Worm (Caenorhabditis elegans): Measurements from ENCODE around the gene col-141.
A peak's percentile ranks its signal among the peaks of the same experiment; 100 is the strongest.

col-141 gene

DNA sequence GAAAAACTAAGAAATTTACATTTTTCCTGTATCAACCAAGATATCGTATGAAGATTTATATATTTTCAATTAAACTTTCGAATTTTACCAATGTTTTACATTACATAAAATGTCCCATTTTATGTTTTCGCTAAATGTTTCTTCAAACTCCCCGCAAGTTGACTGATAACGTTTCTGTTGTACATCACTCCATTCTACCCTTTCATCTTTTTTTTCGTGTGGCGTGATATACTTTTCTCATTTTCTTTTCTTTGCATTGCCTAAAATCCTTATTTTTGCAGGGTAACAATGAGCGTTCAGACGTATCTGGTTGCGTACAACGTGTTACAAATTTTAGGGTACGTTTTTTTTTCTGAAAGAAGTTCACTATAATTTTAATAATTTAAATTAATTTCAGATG is 9.5 kb downstream of the col-141 start, which contains the start of gene hpo-8:
Gene hpo-8 (plus strand): TSS at position 282 of the 400 bp plus-strand sequence.
- no peak for TF ChIP-seq efl-1 (optimal IDR thresholded peaks at IDR 0.05)
- TF ChIP-seq efl-1 (GFP tag; optimal IDR thresholded peaks at IDR 0.05 in 1 of 2), result peak in 1 of 2 experiments; percentile 89
- no peak for TF ChIP-seq tlp-1 (tag; optimal IDR thresholded peaks at IDR 0.05)

DNA sequence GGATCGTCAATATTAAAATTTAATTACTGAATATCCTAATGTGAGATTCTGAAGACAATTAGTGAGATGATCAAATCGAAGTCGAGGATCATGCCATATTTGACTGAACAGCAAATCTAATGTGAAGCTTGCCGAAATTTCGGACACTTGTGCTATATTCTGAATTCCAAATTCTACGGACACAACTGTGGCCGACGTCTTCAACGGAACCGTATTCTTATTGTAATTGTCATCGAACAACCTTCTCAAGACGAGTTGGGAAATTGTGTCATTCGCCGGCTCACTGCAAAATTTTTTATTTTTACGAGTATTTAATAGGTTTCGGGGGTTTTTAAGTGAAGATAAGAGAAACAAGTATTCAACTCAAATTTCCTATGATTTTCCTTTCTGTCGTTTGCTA is 12.9 kb downstream of the col-141 start, which contains the start of gene T15B7.1:
Gene T15B7.1 (plus strand): TSS at position 301 of the 400 bp plus-strand sequence.
- TF ChIP-seq efl-1 (optimal IDR thresholded peaks at IDR 0.05) (no peak), efl-1 (GFP tag; optimal IDR thresholded peaks at IDR 0.05 in 1 of 2) (peak in 1 of 2 experiments; percentile 25), zip-4 (GFP tag; optimal IDR thresholded peaks at IDR 0.05) (no peak), dsc-1 (tag; optimal IDR thresholded peaks at IDR 0.05) (no peak), elt-2 (tag; optimal IDR thresholded peaks at IDR 0.05) (no peak), lsy-2 (tag; optimal IDR thresholded peaks at IDR 0.05) (no peak), ceh-90 (tag; optimal IDR thresholded peaks at IDR 0.05) (no peak), snu-23 (GFP tag; optimal IDR thresholded peaks at IDR 0.05) (no peak)

DNA sequence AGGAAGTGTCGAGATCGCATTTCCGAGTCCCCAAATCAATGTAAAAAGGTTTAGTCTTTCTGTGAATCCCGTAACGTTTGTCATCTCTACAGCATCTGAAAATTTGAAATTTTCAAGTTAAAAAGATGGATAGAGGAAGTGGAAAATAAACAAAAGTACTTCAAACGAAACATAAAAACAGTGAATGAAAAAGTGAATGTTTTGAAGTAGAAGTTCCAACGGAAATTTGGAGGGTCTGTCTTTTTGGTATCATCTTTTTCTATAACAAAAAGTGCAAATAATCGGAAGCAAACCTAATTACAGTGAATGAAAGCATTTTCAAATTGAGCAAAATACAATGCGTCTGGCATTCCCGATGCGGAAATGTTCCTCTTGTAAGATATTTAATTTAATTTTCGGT is 17.0 kb downstream of the col-141 start, which contains the start of gene lgc-54:
Gene lgc-54 (minus strand): TSS at position 101 of the 400 bp plus-strand sequence.
- TF ChIP-seq lin-14 (GFP tag; optimal IDR thresholded peaks at IDR 0.05), result no peak
- no peak for TF ChIP-seq mef-2 (tag; optimal IDR thresholded peaks at IDR 0.05)
- no peak for TF ChIP-seq pqm-1 (tag; optimal IDR thresholded peaks at IDR 0.05)
- TF ChIP-seq nhr-85 (tag), result no peak
- no peak for TF ChIP-seq mdl-1 (tag; optimal IDR thresholded peaks at IDR 0.05)
- no peak for TF ChIP-seq nhr-237 (tag; optimal IDR thresholded peaks at IDR 0.05)
- TF ChIP-seq fkh-8 (tag; optimal IDR thresholded peaks at IDR 0.05), result no peak
- TF ChIP-seq fkh-4 (tag; optimal IDR thresholded peaks at IDR 0.05; ENCODE audit: borderline replicate concordance), result no peak
- no peak for TF ChIP-seq zip-4 (GFP tag; optimal IDR thresholded peaks at IDR 0.05)
- no peak for TF ChIP-seq lin-15B (tag; optimal IDR thresholded peaks at IDR 0.05)
- no peak for TF ChIP-seq hpl-2 (GFP tag; optimal IDR thresholded peaks at IDR 0.05)
- TF ChIP-seq rnt-1 (tag; optimal IDR thresholded peaks at IDR 0.05), result no peak
- TF ChIP-seq sox-4 (tag; optimal IDR thresholded peaks at IDR 0.05), result no peak
- no peak for TF ChIP-seq C34B4.2 (tag; optimal IDR thresholded peaks at IDR 0.05)

DNA sequence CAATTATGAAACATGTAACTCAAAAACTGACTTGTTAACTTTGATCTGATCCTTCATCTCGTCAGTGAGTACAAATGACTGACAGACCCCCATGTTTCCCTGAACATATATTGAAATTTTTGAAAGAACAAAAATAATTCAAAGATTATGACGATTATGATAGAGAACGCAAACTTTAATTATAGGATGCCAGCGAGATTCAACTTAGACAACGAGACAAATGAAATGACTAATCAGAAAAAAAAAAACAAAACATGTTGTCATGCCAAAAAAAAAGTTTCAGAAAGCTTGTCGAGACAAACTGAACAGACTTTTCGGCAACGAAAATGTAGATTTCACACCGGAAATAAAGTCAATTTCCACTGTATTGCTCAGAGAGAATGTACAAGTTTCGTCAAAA is 25.2 kb downstream of the col-141 start, which contains the start of gene gpa-10:
Gene gpa-10 (minus strand): TSS at position 101 of the 400 bp plus-strand sequence.
- TF ChIP-seq zag-1 (tag; optimal IDR thresholded peaks at IDR 0.05) (no peak), nhr-19 (GFP tag; conservative IDR thresholded peaks at IDR 0.05) (no peak), ama-1 (optimal IDR thresholded peaks at IDR 0.05) (no peak)

DNA sequence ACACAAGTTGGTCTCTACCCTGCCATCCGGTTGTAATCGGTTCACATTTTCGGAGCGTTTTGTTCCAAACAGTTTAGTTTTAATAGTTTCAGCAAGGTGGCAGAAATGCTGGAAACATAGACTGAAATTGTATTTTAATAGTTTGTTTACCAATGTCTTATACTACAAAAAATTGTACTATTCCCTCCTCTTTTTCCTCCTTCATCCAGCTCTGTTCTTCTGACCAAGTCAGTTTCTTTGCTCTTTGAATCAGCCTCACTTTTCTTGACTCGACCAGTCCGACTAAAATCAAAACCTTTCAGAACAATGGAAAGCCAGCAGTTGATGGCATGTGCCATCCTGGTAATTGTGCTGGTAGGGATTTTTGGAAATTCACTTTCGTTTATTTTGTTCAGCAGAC is 40.5 kb downstream of the col-141 start, which contains the start of gene frpr-18:
Gene frpr-18 (plus strand): TSS at position 301 of the 400 bp plus-strand sequence.
- TF ChIP-seq ztf-4 (tag; optimal IDR thresholded peaks at IDR 0.05), result no peak
- TF ChIP-seq fkh-8 (tag; optimal IDR thresholded peaks at IDR 0.05), result no peak
- TF ChIP-seq Y116A8C.19 (tag; optimal IDR thresholded peaks at IDR 0.05; ENCODE audit: borderline replicate concordance), result no peak
- no peak for TF ChIP-seq mab-9 (GFP tag; IDR thresholded peaks at IDR 0.05)
- TF ChIP-seq nhr-47 (tag; optimal IDR thresholded peaks at IDR 0.05), result no peak
- no peak for TF ChIP-seq ceh-8 (GFP tag; optimal IDR thresholded peaks at IDR 0.05)
- TF ChIP-seq mep-1 (tag; optimal IDR thresholded peaks at IDR 0.05), result no peak
- TF ChIP-seq nhr-85 (tag), result no peak
- TF ChIP-seq ceh-63 (GFP tag; optimal IDR thresholded peaks at IDR 0.05), result no peak
- TF ChIP-seq C34B4.2 (tag; optimal IDR thresholded peaks at IDR 0.05), result no peak
- TF ChIP-seq lir-3 (tag; optimal IDR thresholded peaks at IDR 0.05; ENCODE audit: poor library complexity), result no peak
- TF ChIP-seq nhr-11 (tag; optimal IDR thresholded peaks at IDR 0.05), result no peak
- TF ChIP-seq unc-98 (GFP tag; IDR thresholded peaks at IDR 0.05), result no peak
- no peak for TF ChIP-seq grh-1 (GFP tag; IDR thresholded peaks at IDR 0.05)

All from whole organism, L1 larva.